Worm (Caenorhabditis elegans): ENCODE results near the gene Y102A5C.27.

The Y102A5C.27 gene

DNA sequence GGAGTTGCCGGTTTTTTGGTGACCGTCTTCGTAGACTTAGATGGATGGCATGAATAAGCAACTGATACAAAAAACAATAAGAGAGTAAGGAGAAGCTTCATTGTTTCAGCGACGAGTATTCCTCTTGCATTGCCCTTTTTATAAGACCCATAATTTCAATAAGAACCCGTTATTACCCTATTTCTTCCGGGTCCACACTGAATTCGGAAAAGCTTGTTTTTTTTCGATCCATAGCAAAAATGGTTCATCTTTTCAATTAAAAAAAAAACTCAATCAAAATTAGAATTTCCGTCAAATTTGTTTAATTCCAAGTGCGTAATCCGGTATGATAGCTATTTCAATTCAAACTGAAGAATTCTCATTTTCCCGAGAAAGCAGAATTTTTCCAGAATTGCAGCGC is 1.5 kb downstream of the Y102A5C.27 start, which contains the start of gene Y102A5C.40:
Gene Y102A5C.40, minus strand, starts transcription at position 101 of the 400 bp plus-strand sequence.
- TF ChIP-seq C04F5.9 (tag; optimal IDR thresholded peaks at IDR 0.05), result no peak
- no peak for TF ChIP-seq F16B12.6 (tag; optimal IDR thresholded peaks at IDR 0.05)
- no peak for TF ChIP-seq zag-1 (tag; optimal IDR thresholded peaks at IDR 0.05)
- TF ChIP-seq hlh-17 (GFP tag; optimal IDR thresholded peaks at IDR 0.05; ENCODE audit: borderline replicate concordance), result no peak
- no peak for TF ChIP-seq C34B4.2 (tag; optimal IDR thresholded peaks at IDR 0.05)
- no peak for TF ChIP-seq sup-37 (GFP tag; optimal IDR thresholded peaks at IDR 0.05)
- TF ChIP-seq egl-27 (tag; optimal IDR thresholded peaks at IDR 0.05), result no peak
- no peak for TF ChIP-seq dpl-1 (GFP tag; optimal IDR thresholded peaks at IDR 0.05)
- TF ChIP-seq pax-3 (tag; optimal IDR thresholded peaks at IDR 0.05), result no peak
- no peak for TF ChIP-seq nhr-237 (tag; optimal IDR thresholded peaks at IDR 0.05)
- TF ChIP-seq lin-15B (tag; optimal IDR thresholded peaks at IDR 0.05), result no peak
- no peak for TF ChIP-seq nhr-77 (tag; optimal IDR thresholded peaks at IDR 0.05)
- TF ChIP-seq unc-30 (tag; optimal IDR thresholded peaks at IDR 0.05), result no peak
- no peak for TF ChIP-seq ama-1 (optimal IDR thresholded peaks at IDR 0.05)
- no peak for TF ChIP-seq nhr-76 (tag; optimal IDR thresholded peaks at IDR 0.05)
- no peak for TF ChIP-seq dsc-1 (tag; optimal IDR thresholded peaks at IDR 0.05)
- no peak for TF ChIP-seq mep-1 (tag; optimal IDR thresholded peaks at IDR 0.05)
- TF ChIP-seq hlh-4 (tag; optimal IDR thresholded peaks at IDR 0.05), result no peak
- no peak for TF ChIP-seq nhr-47 (tag; optimal IDR thresholded peaks at IDR 0.05)
- TF ChIP-seq ztf-4 (tag; optimal IDR thresholded peaks at IDR 0.05), result no peak

DNA sequence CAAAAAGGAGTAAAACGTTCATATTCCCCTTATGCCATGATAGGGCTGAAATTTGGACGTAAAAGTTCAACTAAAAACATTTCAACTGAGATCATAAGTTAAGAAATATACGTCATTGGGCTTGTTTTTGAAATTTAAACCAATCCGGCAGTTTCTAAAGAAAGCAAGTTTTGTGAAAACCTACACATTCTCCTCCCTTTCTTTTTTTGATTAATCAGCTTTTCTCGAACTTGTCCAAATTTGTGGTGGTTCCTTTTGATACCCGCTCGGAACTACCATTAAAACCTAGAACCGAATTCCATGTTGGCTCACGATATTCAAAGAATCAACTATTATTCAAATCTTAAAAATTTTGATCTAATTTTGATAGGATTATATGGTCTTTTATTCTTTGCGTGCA is 8.1 kb downstream of the Y102A5C.27 start, which contains the start of gene srz-54:
Gene srz-54, plus strand, starts transcription at position 301 of the 400 bp plus-strand sequence.
- TF ChIP-seq nhr-28 (tag; optimal IDR thresholded peaks at IDR 0.05), result no peak

DNA sequence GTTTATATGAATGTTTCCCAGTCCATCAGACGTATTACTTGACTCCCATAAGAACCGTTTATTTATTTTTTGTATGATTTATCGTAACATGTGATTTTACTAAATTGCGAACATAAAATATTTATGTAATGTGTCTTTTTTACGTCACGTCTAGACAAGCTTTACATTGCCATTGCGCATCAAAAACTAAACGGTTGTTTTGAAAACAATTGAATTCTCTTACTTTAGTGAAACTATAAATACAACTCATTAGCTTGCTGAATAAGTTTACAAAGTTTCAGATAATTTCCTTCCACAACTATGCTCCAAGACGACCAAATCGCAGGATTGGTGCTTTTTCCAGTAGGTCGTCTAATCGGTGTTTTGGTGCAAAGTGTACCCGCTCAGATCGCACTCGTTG is 13.6 kb downstream of the Y102A5C.27 start, which contains the start of gene srx-54:
Gene srx-54, plus strand, starts transcription at position 301 of the 400 bp plus-strand sequence.
- no peak for TF ChIP-seq snpc-4 (tag; optimal IDR thresholded peaks at IDR 0.05)
- TF ChIP-seq nhr-20 (tag; optimal IDR thresholded peaks at IDR 0.05), result no peak
- no peak for TF ChIP-seq swsn-7 (tag; optimal IDR thresholded peaks at IDR 0.05)
- TF ChIP-seq pax-3 (tag; optimal IDR thresholded peaks at IDR 0.05), result no peak
- no peak for TF ChIP-seq ceh-63 (GFP tag; optimal IDR thresholded peaks at IDR 0.05)
- no peak for TF ChIP-seq sup-37 (GFP tag; optimal IDR thresholded peaks at IDR 0.05)
- no peak for TF ChIP-seq tlp-1 (tag; optimal IDR thresholded peaks at IDR 0.05)
- TF ChIP-seq hpl-2 (GFP tag; optimal IDR thresholded peaks at IDR 0.05), result no peak
- TF ChIP-seq blmp-1 (tag; optimal IDR thresholded peaks at IDR 0.05), result no peak
- no peak for TF ChIP-seq C16A3.4 (tag; optimal IDR thresholded peaks at IDR 0.05)
- TF ChIP-seq C34B4.2 (tag; optimal IDR thresholded peaks at IDR 0.05), result no peak
- no peak for TF ChIP-seq nhr-84 (tag; optimal IDR thresholded peaks at IDR 0.05)
- no peak for TF ChIP-seq nhr-237 (tag; optimal IDR thresholded peaks at IDR 0.05)
- no peak for TF ChIP-seq lin-14 (GFP tag; optimal IDR thresholded peaks at IDR 0.05)

DNA sequence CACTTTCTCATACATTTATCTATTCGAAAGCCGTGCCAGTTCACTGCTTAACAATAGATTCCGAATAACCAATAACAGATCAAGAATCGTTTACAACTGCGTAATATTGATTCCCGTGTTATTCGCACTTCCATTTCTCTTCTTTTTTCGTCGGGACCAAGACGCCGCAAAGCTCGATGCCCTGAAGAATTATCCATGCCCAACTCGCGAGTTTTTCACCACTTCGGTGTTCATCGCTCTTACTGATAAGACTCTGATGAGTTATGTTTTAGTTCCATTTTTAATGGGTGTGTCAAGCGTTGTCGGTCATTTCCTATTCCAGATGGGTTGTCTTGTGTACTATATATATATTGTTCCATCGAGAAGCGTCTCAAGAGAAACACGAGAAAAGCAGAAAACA is 15.2 kb downstream of the Y102A5C.27 start:
- TF ChIP-seq lin-35 (GFP tag; optimal IDR thresholded peaks at IDR 0.05) (no peak), swsn-7 (tag; optimal IDR thresholded peaks at IDR 0.05) (no peak), blmp-1 (tag; optimal IDR thresholded peaks at IDR 0.05) (no peak), elt-3 (tag; optimal IDR thresholded peaks at IDR 0.05) (no peak), mdl-1 (tag; optimal IDR thresholded peaks at IDR 0.05) (no peak), nhr-85 (tag) (no peak), nhr-12 (tag; optimal IDR thresholded peaks at IDR 0.05) (no peak), nhr-28 (tag; optimal IDR thresholded peaks at IDR 0.05) (no peak), ama-1 (optimal IDR thresholded peaks at IDR 0.05) (no peak)

DNA sequence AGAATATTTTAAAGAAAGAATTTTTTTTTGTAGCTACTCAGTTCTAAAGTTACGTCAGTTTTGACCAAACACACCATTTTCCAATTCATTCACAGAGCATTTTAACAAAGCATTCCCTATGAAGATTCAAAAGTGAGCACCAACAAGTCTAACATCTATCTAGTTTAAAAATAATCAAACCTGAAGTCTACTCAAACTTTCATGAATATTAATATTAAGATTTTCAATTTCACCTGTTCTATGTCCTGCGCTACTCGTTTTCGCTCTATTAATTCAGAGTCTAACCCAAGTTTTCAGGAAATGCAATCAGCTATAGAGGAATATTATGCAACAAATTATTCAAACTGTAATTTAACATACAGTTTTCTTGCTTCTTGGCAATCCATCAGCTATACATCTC is 16.4 kb downstream of the Y102A5C.27 start, which contains the start of gene srh-119:
Gene srh-119, plus strand, starts transcription at position 301 of the 400 bp plus-strand sequence.
- TF ChIP-seq ceh-63 (GFP tag; optimal IDR thresholded peaks at IDR 0.05) (no peak), sptf-1 (tag; optimal IDR thresholded peaks at IDR 0.05) (no peak), nhr-85 (tag) (no peak), C34B4.2 (tag; optimal IDR thresholded peaks at IDR 0.05) (no peak), unc-86 (tag; optimal IDR thresholded peaks at IDR 0.05) (no peak), mab-9 (GFP tag; IDR thresholded peaks at IDR 0.05) (no peak), lir-3 (tag; optimal IDR thresholded peaks at IDR 0.05; ENCODE audit: poor library complexity) (no peak)

Data from whole organism, L1 larva.